Worm (Caenorhabditis elegans): Measurements from ENCODE around the gene gei-1.

gei-1 gene

DNA sequence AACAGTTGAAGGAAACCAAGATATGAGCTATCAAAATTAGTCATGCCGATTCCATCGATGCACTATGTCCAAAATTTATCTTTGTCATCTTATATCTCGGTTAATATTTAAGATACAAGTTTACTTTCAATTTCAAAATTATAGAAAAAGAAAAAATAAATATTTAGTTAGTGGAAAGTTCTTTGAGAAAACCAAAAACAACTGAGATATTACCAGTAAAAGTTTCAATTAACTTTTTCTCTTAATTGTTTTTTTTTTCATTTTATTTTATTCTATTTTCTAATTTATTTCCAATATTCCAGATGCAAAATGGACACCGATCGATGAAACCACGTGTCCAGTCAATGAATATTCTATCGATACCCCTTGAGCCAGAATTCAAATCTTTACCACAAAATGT lies at the start of gene gei-1:
gei-1 (plus strand) TSS at position 301 of the 400 bp plus-strand sequence.
- TF ChIP-seq lin-15B (tag; optimal IDR thresholded peaks at IDR 0.05): no peak
- no peak for TF ChIP-seq nhr-10 (tag; optimal IDR thresholded peaks at IDR 0.05)
- no peak for TF ChIP-seq R02D3.7 (tag; optimal IDR thresholded peaks at IDR 0.05)
- no peak for TF ChIP-seq ces-1 (GFP tag; optimal IDR thresholded peaks at IDR 0.05)
- no peak for TF ChIP-seq nhr-77 (tag; optimal IDR thresholded peaks at IDR 0.05)
- no peak for TF ChIP-seq aha-1 (tag)
- no peak for TF ChIP-seq zag-1 (tag; optimal IDR thresholded peaks at IDR 0.05)
- TF ChIP-seq ceh-28 (tag; optimal IDR thresholded peaks at IDR 0.05): no peak

DNA sequence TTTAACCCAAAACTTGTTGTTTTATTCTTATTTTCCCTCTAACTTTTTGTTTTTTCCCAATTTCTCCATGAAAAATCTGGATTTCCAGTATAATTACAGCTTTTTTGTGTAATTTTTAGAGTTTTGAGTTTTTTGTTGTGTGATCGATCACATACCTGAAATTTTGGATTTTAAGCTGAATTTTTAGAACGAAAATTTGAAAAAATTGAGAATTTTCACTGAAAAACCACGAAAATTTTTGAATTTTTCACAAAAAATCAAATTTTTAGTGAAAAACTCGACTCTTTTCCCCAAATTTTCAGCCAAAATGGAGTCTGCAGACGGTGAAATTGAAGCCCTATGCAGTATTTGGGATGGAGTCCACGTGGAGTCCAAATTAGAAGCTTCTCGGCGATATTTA lies 47.5 kb upstream of the gei-1 start, which contains the start of gene Y53G8AR.5:
Y53G8AR.5 (plus strand) TSS at position 301 of the 400 bp plus-strand sequence.
- no peak for TF ChIP-seq lin-13 (GFP tag; optimal IDR thresholded peaks at IDR 0.05)
- TF ChIP-seq ZK546.5 (tag; optimal IDR thresholded peaks at IDR 0.05): no peak
- TF ChIP-seq aha-1 (tag): peak; percentile 42

ce11 chrIII:3304554-3304953 lies 40.1 kb upstream of the gei-1 start:
- TF ChIP-seq hmg-1.1 (GFP tag; IDR thresholded peaks at IDR 0.05) (0 out of 2 replicates have a peak, but pooled peaks have one; percentile 43), snpc-1.2 (GFP tag; IDR thresholded peaks at IDR 0.05) (no peak), attf-4 (tag; optimal IDR thresholded peaks at IDR 0.05) (no peak), egl-27 (tag; optimal IDR thresholded peaks at IDR 0.05) (no peak), lsy-2 (tag; optimal IDR thresholded peaks at IDR 0.05) (peak in 1 of 2 experiments; percentile 21), unc-39 (tag; optimal IDR thresholded peaks at IDR 0.05) (no peak), nhr-42 (GFP tag; IDR thresholded peaks at IDR 0.05) (no peak), ceh-82 (tag; optimal IDR thresholded peaks at IDR 0.05) (no peak), lin-29 (GFP tag; IDR thresholded peaks at IDR 0.05) (no peak), zip-2 (tag; optimal IDR thresholded peaks at IDR 0.05) (no peak), nhr-77 (tag; optimal IDR thresholded peaks at IDR 0.05) (no peak), ztf-7 (tag; optimal IDR thresholded peaks at IDR 0.05) (no peak), ctbp-1 (GFP tag; IDR thresholded peaks at IDR 0.05) (no peak), nhr-48 (tag; optimal IDR thresholded peaks at IDR 0.05) (no peak), jun-1 (tag; optimal IDR thresholded peaks at IDR 0.05) (no peak), unc-62 (GFP tag; optimal IDR thresholded peaks at IDR 0.05 in 1 of 2) (peak in 1 of 2 experiments; percentile 73), unc-62 (tag; optimal IDR thresholded peaks at IDR 0.05) (no peak), mes-2 (tag; optimal IDR thresholded peaks at IDR 0.05; ENCODE audit: poor library complexity, severe bottlenecking) (no peak), daf-8 (GFP tag; IDR thresholded peaks at IDR 0.05) (no peak), ama-1 (optimal IDR thresholded peaks at IDR 0.05) (no peak), ceh-20 (GFP tag; IDR thresholded peaks at IDR 0.05) (no peak), dmd-6 (GFP tag; IDR thresholded peaks at IDR 0.05) (no peak), tag-97 (GFP tag; IDR thresholded peaks at IDR 0.05) (no peak), lir-3 (tag; optimal IDR thresholded peaks at IDR 0.05) (no peak), dpl-1 (GFP tag; optimal IDR thresholded peaks at IDR 0.05) (no peak)

DNA sequence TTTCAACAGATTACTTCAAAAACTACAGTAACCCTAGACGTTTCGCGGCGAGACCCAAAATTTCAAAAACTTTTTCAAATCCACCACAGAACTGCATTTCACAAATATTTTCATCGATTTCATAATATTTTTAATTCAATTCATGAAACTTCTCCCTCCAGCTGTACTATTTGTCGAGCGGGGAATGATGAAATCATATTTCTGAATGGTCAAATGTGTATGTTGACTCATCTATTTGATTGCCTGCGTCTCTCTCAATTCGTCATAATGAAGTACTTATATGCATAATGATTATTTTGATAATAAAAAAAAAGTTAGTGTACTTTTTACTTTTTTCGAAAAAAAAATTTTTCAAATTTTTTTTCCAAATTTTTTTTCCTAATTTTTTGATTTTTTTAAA lies 38.4 kb upstream of the gei-1 start:
- TF ChIP-seq D1046.2 (GFP tag; IDR thresholded peaks at IDR 0.05) (no peak), hlh-11 (tag; optimal IDR thresholded peaks at IDR 0.05) (no peak), pqm-1 (tag; optimal IDR thresholded peaks at IDR 0.05) (peak; percentile 39), egl-43 (GFP tag; IDR thresholded peaks at IDR 0.05) (no peak), jun-1 (tag; optimal IDR thresholded peaks at IDR 0.05) (no peak), pha-4 (GFP tag; IDR thresholded peaks at IDR 0.05) (no peak), pha-4 (tag; optimal IDR thresholded peaks at IDR 0.05) (peak; percentile 56), daf-12 (tag; optimal IDR thresholded peaks at IDR 0.05) (no peak), lsy-2 (tag; optimal IDR thresholded peaks at IDR 0.05) (peak in 1 of 2 experiments; percentile 32), nhr-237 (tag; optimal IDR thresholded peaks at IDR 0.05) (no peak), nhr-6 (tag; optimal IDR thresholded peaks at IDR 0.05) (peak; percentile 75), unc-39 (tag; optimal IDR thresholded peaks at IDR 0.05) (no peak), nhr-28 (tag; optimal IDR thresholded peaks at IDR 0.05) (peak; percentile 15), Y48G9A.11 (GFP tag; IDR thresholded peaks at IDR 0.05) (no peak), dve-1 (tag; optimal IDR thresholded peaks at IDR 0.05; ENCODE audit: insufficient read depth) (peak; percentile 54), daf-16 (GFP tag; optimal IDR thresholded peaks at IDR 0.05) (no peak), daf-16 (tag; optimal IDR thresholded peaks at IDR 0.05) (peak; percentile 52)

All from whole organism, L4 larva.